Worm (Caenorhabditis elegans) whole organism, L4/young adult: ENCODE results near the gene C18H7.1.

Experiments
- dao-5 ChIP-seq: sonication (generic microtip); optimal IDR thresholded peaks from 2 replicates; lab custom pipeline; 2016; ENCODE audit warnings: missing genotype, missing genetic modification characterization, moderate library complexity, missing compliant biosample characterization
- him-1 ChIP-seq: sonication (generic microtip); optimal IDR thresholded peaks from 2 replicates; lab custom pipeline; 2016; ENCODE audit warnings: missing genotype, missing genetic modification reagents, missing genetic modification characterization, missing compliant biosample characterization

ce11 chrIV:659585-659984 is 44.2 kb downstream of the C18H7.1 start:
- TF ChIP-seq dao-5 (tag; lab: Kevin White, UChicago) (no peak), him-1 (no peak)
